Fruit fly (Drosophila melanogaster) whole organism, pupa: Measurements from ENCODE around the gene CG11089.

Source experiments
- CG10348 ChIP-seq: fragments of 200-800 bp; sonication (Bioruptor generic); IDR thresholded peaks from 2 replicates; pipeline ENCODE4 v1.3.6; 2022; ENCODE audit warnings: missing biosample characterization, missing genetic modification characterization
- CG12605 ChIP-seq: fragments of 200-800 bp; sonication (Bioruptor generic); IDR thresholded peaks from 2 replicates; pipeline ENCODE4 v1.3.6; 2022; ENCODE audit warnings: missing biosample characterization, missing genetic modification characterization
- CG13204 ChIP-seq: fragments of 200-800 bp; sonication (Bioruptor generic); optimal IDR thresholded peaks from 2 replicates; lab custom pipeline; 2018; ENCODE audit warnings: missing biosample characterization, mild to moderate bottlenecking, missing genetic modification characterization, moderate library complexity
- CG14655 ChIP-seq: fragments of 200-800 bp; sonication (Bioruptor generic); optimal IDR thresholded peaks from 3 replicates; lab custom pipeline; 2017; ENCODE audit warnings: mild to moderate bottlenecking, missing biosample characterization, missing genetic modification reagents, missing genetic modification characterization
- CG15710 ChIP-seq: fragments of 200-800 bp; sonication (Bioruptor generic); optimal IDR thresholded peaks from 2 replicates; lab custom pipeline; 2018; ENCODE audit warnings: missing biosample characterization, mild to moderate bottlenecking, missing genetic modification characterization, moderate library complexity
- CG17806 ChIP-seq: fragments of 200-800 bp; sonication (Bioruptor generic); optimal IDR thresholded peaks from 2 replicates; lab custom pipeline; 2018; ENCODE audit warnings: missing biosample characterization, mild to moderate bottlenecking, missing genetic modification characterization, moderate library complexity
- CG32121 ChIP-seq: fragments of 200-800 bp; sonication (Bioruptor generic); IDR thresholded peaks from 2 replicates; pipeline ENCODE4 v1.3.6; 2022; ENCODE audit warnings: missing biosample characterization, missing genetic modification characterization
- CG34367 ChIP-seq: fragments of 200-800 bp; sonication (Bioruptor generic); optimal IDR thresholded peaks from 2 replicates; lab custom pipeline; 2018; ENCODE audit warnings: missing biosample characterization, mild to moderate bottlenecking, missing genetic modification characterization
- CG4496 ChIP-seq: fragments of 200-800 bp; sonication (Bioruptor generic); IDR thresholded peaks from 3 replicates; pipeline ENCODE4 v1.3.6; 2022; ENCODE audit warnings: missing biosample characterization, missing genetic modification characterization
- CG8159 ChIP-seq: fragments of 200-800 bp; sonication (Bioruptor generic); optimal IDR thresholded peaks from 3 replicates; lab custom pipeline; 2018; ENCODE audit warnings: missing biosample characterization, mild to moderate bottlenecking, missing genetic modification characterization, moderate library complexity
- CG8301 ChIP-seq: fragments of 200-800 bp; sonication (Bioruptor generic); optimal IDR thresholded peaks from 2 replicates; lab custom pipeline; 2018; ENCODE audit warnings: missing biosample characterization, mild to moderate bottlenecking, missing genetic modification characterization
- CG9948 ChIP-seq: fragments of 200-800 bp; sonication (Bioruptor generic); optimal IDR thresholded peaks from 2 replicates; lab custom pipeline; 2018; ENCODE audit warnings: missing biosample characterization, mild to moderate bottlenecking, missing genetic modification characterization, moderate library complexity
- D1 ChIP-seq: fragments of 200-800 bp; sonication (Bioruptor generic); optimal IDR thresholded peaks from 2 replicates; lab custom pipeline; 2018; ENCODE audit warnings: missing biosample characterization, mild to moderate bottlenecking, missing genetic modification characterization, moderate library complexity
- EcR ChIP-seq: fragments of 200-800 bp; sonication (Bioruptor generic); optimal IDR thresholded peaks from 3 replicates; lab custom pipeline; 2019; ENCODE audit warnings: missing biosample characterization, missing genetic modification characterization, mild to moderate bottlenecking, moderate library complexity, missing genetic modification reagents
- Ets98B ChIP-seq: fragments of 200-800 bp; sonication (Bioruptor generic); IDR thresholded peaks from 2 replicates; pipeline ENCODE4 v1.3.6; 2022; ENCODE audit warnings: missing biosample characterization, missing genetic modification characterization
- Pif1A ChIP-seq: fragments of 200-800 bp; sonication (Bioruptor generic); optimal IDR thresholded peaks from 3 replicates; lab custom pipeline; 2016; ENCODE audit warnings: missing biosample characterization, missing genetic modification characterization
- Pif1B ChIP-seq: fragments of 200-800 bp; sonication (Bioruptor generic); optimal IDR thresholded peaks from 3 replicates; lab custom pipeline; 2016; ENCODE audit warnings: missing biosample characterization, missing genetic modification characterization
- Snoo ChIP-seq: fragments of 200-800 bp; sonication (Bioruptor generic); optimal IDR thresholded peaks from 3 replicates; lab custom pipeline; 2017; ENCODE audit warnings: missing biosample characterization, mild to moderate bottlenecking, missing genetic modification characterization, inconsistent platforms
- fd96Ca ChIP-seq: fragments of 200-800 bp; sonication (Bioruptor generic); IDR thresholded peaks from 3 replicates; pipeline ENCODE4 v1.3.6; 2022; ENCODE audit warnings: missing biosample characterization, missing genetic modification characterization
- gl ChIP-seq: fragments of 200-800 bp; sonication (Bioruptor generic); optimal IDR thresholded peaks from 2 replicates; lab custom pipeline; 2018; ENCODE audit warnings: missing biosample characterization, mild to moderate bottlenecking, missing genetic modification characterization
- rn ChIP-seq: fragments of 200-800 bp; sonication (Bioruptor generic); IDR thresholded peaks from 2 replicates; pipeline ENCODE4 v1.3.6; 2022; ENCODE audit warnings: missing biosample characterization, missing genetic modification characterization

Gene CG11089

dm6 chr3R:24914864-24915263 lies 38.0 kb downstream of the CG11089 start:
- TF ChIP-seq CG8159 (tag; lab: Kevin White, UChicago) (no peak), CG10348 (no peak), D1 (tag; lab: Kevin White, UChicago) (no peak), CG12605 (GFP tag; lab: Robert Waterston, UW) (no peak), CG9948 (tag; lab: Kevin White, UChicago) (no peak), EcR (no peak), fd96Ca (GFP tag; lab: Robert Waterston, UW) (no peak), CG8301 (tag; lab: Kevin White, UChicago) (no peak), rn (no peak), gl (tag; lab: Kevin White, UChicago) (no peak), CG13204 (no peak), Pif1A (GFP tag; lab: Kevin White, UChicago) (no peak), CG4496 (no peak), CG17806 (tag; lab: Kevin White, UChicago) (no peak), Snoo (no peak), Pif1B (GFP tag; lab: Kevin White, UChicago) (no peak), Ets98B (GFP tag; lab: Robert Waterston, UW) (no peak), CG34367 (no peak), CG32121 (GFP tag; lab: Robert Waterston, UW) (no peak), CG14655 (GFP tag; lab: Kevin White, UChicago) (no peak)

dm6 chr3R:24917814-24918636 lies 41.2 kb downstream of the CG11089 start, which contains the start of the genes PIG-S, sud1 and CG11168:
Gene PIG-S, minus strand, starts transcription at chr3R:24917864.
Gene sud1, minus strand, starts transcription at chr3R:24917864.
Gene CG11168, plus strand, starts transcription at chr3R:24918106.
- TF ChIP-seq Pif1A (GFP tag; lab: Kevin White, UChicago) (no peak), Ets98B (GFP tag; lab: Robert Waterston, UW) (peak; percentile 41), Snoo (peak; percentile 58), rn (no peak), fd96Ca (GFP tag; lab: Robert Waterston, UW) (peak; percentile 30; the same call in 1 of the 3 replicates), CG17806 (tag; lab: Kevin White, UChicago) (peak; percentile 29), CG13204 (no peak), CG32121 (GFP tag; lab: Robert Waterston, UW) (peak; percentile 62; the same call in 1 of the 2 replicates), CG9948 (tag; lab: Kevin White, UChicago) (peak; percentile 57), CG8159 (tag; lab: Kevin White, UChicago) (no peak), Pif1B (GFP tag; lab: Kevin White, UChicago) (no peak), CG10348 (no peak), CG4496 (peak; percentile 75; the same call in 2 of the 3 replicates), D1 (tag; lab: Kevin White, UChicago) (no peak), CG14655 (GFP tag; lab: Kevin White, UChicago) (no peak), EcR (no peak), CG8301 (tag; lab: Kevin White, UChicago) (no peak), CG15710 (tag; lab: Kevin White, UChicago) (peak; percentile 51), CG12605 (GFP tag; lab: Robert Waterston, UW) (no peak), CG34367 (no peak), gl (tag; lab: Kevin White, UChicago) (no peak)

DNA sequence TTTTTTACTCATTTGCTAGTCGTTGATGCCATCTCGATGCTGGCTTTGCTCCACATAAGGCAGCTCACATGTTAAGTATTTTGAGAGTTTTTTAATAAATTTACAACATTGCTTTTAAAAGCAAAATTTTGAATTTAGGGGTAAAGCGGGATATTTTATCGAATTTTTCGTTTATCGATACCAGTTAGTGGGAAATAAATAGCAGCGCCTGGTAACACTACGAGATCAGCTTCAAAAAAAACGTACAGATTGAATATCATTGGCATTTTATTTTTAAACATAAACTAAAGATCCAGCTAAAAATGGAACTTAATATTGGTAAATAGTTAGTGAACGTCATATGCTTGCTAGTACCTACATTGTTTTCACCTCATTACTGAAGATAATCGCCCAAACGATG lies 45.4 kb downstream of the CG11089 start, which contains the start of gene Mink:
Gene Mink (plus strand): TSS at position 204 of the 400 bp plus-strand sequence.
- TF ChIP-seq Pif1B (GFP tag; lab: Kevin White, UChicago) (no peak), CG8159 (tag; lab: Kevin White, UChicago) (no peak), EcR (no peak), CG17806 (tag; lab: Kevin White, UChicago) (no peak), CG12605 (GFP tag; lab: Robert Waterston, UW) (no peak)

- TF ChIP-seq Pif1B (GFP tag; lab: Kevin White, UChicago) (no peak), Pif1A (GFP tag; lab: Kevin White, UChicago) (no peak), D1 (tag; lab: Kevin White, UChicago) (no peak), CG8301 (tag; lab: Kevin White, UChicago) (no peak)
- TF ChIP-seq, all 21 proteins: peak for 0
Measured at dm6 chr3R:24924916-24925315, 48.1 kb downstream of the CG11089 start, which contains the start of gene Trf4-2. Gene Trf4-2, plus strand, starts transcription at chr3R:24925216.

dm6 chr3R:24926752-24927320 lies 50.0 kb downstream of the CG11089 start:
- TF ChIP-seq CG32121 (GFP tag; lab: Robert Waterston, UW) (no peak), CG13204 (no peak), CG8159 (tag; lab: Kevin White, UChicago) (no peak), gl (tag; lab: Kevin White, UChicago) (no peak), rn (no peak), CG12605 (GFP tag; lab: Robert Waterston, UW) (no peak), CG14655 (GFP tag; lab: Kevin White, UChicago) (no peak), Snoo (no peak), CG8301 (tag; lab: Kevin White, UChicago) (no peak), D1 (tag; lab: Kevin White, UChicago) (no peak), CG10348 (no peak)
- TF ChIP-seq, all 21 proteins: peak for 0
